Fruit fly (Drosophila melanogaster) whole organism, wandering third instar larva: Measurements from ENCODE around the gene Rift.

Experiments used
- Sp1 ChIP-seq: fragments of 200-800 bp; sonication (Bioruptor generic); optimal IDR thresholded peaks from 3 replicates; lab custom pipeline; 2019; ENCODE audit warnings: missing biosample characterization, mild to moderate bottlenecking, missing genetic modification characterization, moderate library complexity
- lola ChIP-seq: fragments of >200 bp; optimal IDR thresholded peaks from 2 replicates; lab custom pipeline; 2017; ENCODE audit warnings: missing biosample characterization, missing genetic modification characterization
- pan ChIP-seq: fragments of >200 bp; optimal IDR thresholded peaks from 2 replicates; lab custom pipeline; 2017

- no peak for TF ChIP-seq Sp1 (GFP tag; lab: Kevin White, UChicago)
- no peak for TF ChIP-seq pan (lab: Kevin White, UChicago)
- no peak for TF ChIP-seq lola (GFP tag; lab: Kevin White, UChicago)
These were observed 4.7 kb downstream of the Rift start, which contains the start of the genes CG42233 and CG1971 for dm6 chr3R:31805228-31805738.
